Worm (Caenorhabditis elegans) whole organism, early embryonic: ENCODE measurements around the gene gly-20.
"Not testable (repeated sequence)": the region's sequence is repeated elsewhere in the genome, so short reads cannot be mapped to it uniquely, and the experiment has no call there.

Experiments
- B0310.2 ChIP-seq: sonication (generic microtip); optimal IDR thresholded peaks from 2 replicates; lab custom pipeline; 2016; ENCODE audit warnings: mild to moderate bottlenecking, missing genetic modification characterization, missing compliant biosample characterization
- F13C5.2 ChIP-seq: sonication (generic microtip); optimal IDR thresholded peaks from 2 replicates; lab custom pipeline; 2017; ENCODE audit warnings: mild to moderate bottlenecking, missing genetic modification characterization, inconsistent platforms, missing compliant biosample characterization
- aly-1 ChIP-seq: sonication (generic microtip); optimal IDR thresholded peaks from 2 replicates; lab custom pipeline; 2016; ENCODE audit warnings: missing genetic modification characterization, missing compliant biosample characterization
- ama-1 ChIP-seq: fragments of 150-350 bp; optimal IDR thresholded peaks from 2 replicates; lab custom pipeline; 2014
- ceh-13 ChIP-seq: fragments of 200-800 bp; sonication (Bioruptor generic); optimal IDR thresholded peaks from 2 replicates; lab custom pipeline; 2018; ENCODE audit warnings: mild to moderate bottlenecking, missing genetic modification characterization, missing compliant biosample characterization
- ceh-36 ChIP-seq: sonication (generic microtip); optimal IDR thresholded peaks from 2 replicates; lab custom pipeline; 2016; ENCODE audit warnings: missing genetic modification characterization, inconsistent platforms, missing compliant biosample characterization
- ets-7 ChIP-seq: sonication (generic microtip); optimal IDR thresholded peaks from 2 replicates; lab custom pipeline; 2016; ENCODE audit warnings: missing genotype, missing genetic modification characterization, missing compliant biosample characterization
- flt-1 ChIP-seq: fragments of 200-800 bp; sonication (Bioruptor generic); IDR thresholded peaks from 2 replicates; pipeline ENCODE4 v1.3.6; 2022; ENCODE audit warnings: missing genetic modification characterization, missing compliant biosample characterization
- hmbx-1 ChIP-seq: sonication (generic microtip); optimal IDR thresholded peaks from 2 replicates; lab custom pipeline; 2016; ENCODE audit warnings: mild to moderate bottlenecking, missing genetic modification characterization, missing compliant biosample characterization
- hmg-4 ChIP-seq: fragments of 200-800 bp; sonication (Bioruptor generic); optimal IDR thresholded peaks from 2 replicates; lab custom pipeline; 2018; ENCODE audit warnings: mild to moderate bottlenecking, missing genetic modification characterization, missing compliant biosample characterization
- hnd-1 ChIP-seq: sonication (generic microtip); optimal IDR thresholded peaks from 2 replicates; lab custom pipeline; 2016; ENCODE audit warnings: missing genetic modification characterization, missing compliant biosample characterization
- pes-1 ChIP-seq: fragments of 200-800 bp; sonication (Bioruptor generic); IDR thresholded peaks from 2 replicates; pipeline ENCODE4 v1.3.6; 2022; ENCODE audit warnings: missing genetic modification reagents, missing genetic modification characterization, missing compliant biosample characterization
- scrt-1 ChIP-seq: fragments of 200-800 bp; sonication (Bioruptor generic); IDR thresholded peaks from 2 replicates; pipeline ENCODE4 v1.3.6; 2022; ENCODE audit warnings: missing genetic modification characterization, missing compliant biosample characterization
- sea-1 ChIP-seq: fragments of 200-800 bp; sonication (Bioruptor generic); conservative IDR thresholded peaks from 2 replicates; pipeline ENCODE4 v1.3.6; 2022; ENCODE audit warnings: missing genetic modification characterization, missing compliant biosample characterization
- tbx-11 ChIP-seq: fragments of 200-800 bp; sonication (Bioruptor generic); IDR thresholded peaks from 2 replicates; pipeline ENCODE4 v1.3.6; 2022; ENCODE audit warnings: missing genetic modification characterization, missing compliant biosample characterization
- tbx-37 ChIP-seq: fragments of 200-800 bp; sonication (Bioruptor generic); conservative IDR thresholded peaks from 2 replicates; pipeline ENCODE4 v1.3.6; 2022; ENCODE audit warnings: missing genetic modification reagents, missing genetic modification characterization, missing compliant biosample characterization
- tra-4 ChIP-seq: sonication (generic microtip); optimal IDR thresholded peaks from 2 replicates; lab custom pipeline; 2017; ENCODE audit warnings: missing genetic modification characterization, missing compliant biosample characterization

The gly-20 gene

ce11 chrV:11281414-11282209 lies 760 bp upstream of the gly-20 start:
- TF ChIP-seq hmg-4 (GFP tag; lab: Kevin White, UChicago) (peak; percentile 52), flt-1 (GFP tag; lab: Robert Waterston, UW) (no peak), ceh-13 (no peak), tbx-11 (GFP tag; lab: Robert Waterston, UW) (no peak), scrt-1 (GFP tag; lab: Robert Waterston, UW) (no peak), B0310.2 (tag; lab: Kevin White, UChicago) (no peak), ets-7 (tag; lab: Kevin White, UChicago) (no peak), F13C5.2 (tag; lab: Kevin White, UChicago) (no peak)

DNA sequence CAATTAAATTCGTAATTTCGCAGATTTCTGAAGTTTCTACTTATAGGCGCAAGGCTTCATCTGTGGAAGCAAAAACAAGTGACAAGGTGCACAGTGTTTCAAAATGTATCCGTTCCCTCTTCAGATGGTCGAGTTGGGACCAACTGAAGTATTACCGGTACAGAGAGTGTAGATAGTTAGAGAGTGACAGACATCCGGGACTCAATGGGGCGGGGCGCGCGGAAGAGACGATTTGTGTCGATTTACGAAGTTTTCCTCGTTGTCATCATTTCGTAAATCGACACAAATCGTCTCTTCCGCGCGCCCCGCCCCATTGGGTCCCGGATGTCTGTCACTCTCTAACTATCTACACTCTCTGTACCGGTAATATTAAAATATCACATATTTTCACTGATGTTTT lies 3.7 kb downstream of the gly-20 start, which contains the start of gene C03E10.3:
Gene C03E10.3 (plus strand): TSS at position 301 of the 400 bp plus-strand sequence.
- not testable (repeated sequence) for TF ChIP-seq flt-1 (GFP tag; lab: Robert Waterston, UW); tra-4 (tag; lab: Kevin White, UChicago); hnd-1 (tag; lab: Kevin White, UChicago)

DNA sequence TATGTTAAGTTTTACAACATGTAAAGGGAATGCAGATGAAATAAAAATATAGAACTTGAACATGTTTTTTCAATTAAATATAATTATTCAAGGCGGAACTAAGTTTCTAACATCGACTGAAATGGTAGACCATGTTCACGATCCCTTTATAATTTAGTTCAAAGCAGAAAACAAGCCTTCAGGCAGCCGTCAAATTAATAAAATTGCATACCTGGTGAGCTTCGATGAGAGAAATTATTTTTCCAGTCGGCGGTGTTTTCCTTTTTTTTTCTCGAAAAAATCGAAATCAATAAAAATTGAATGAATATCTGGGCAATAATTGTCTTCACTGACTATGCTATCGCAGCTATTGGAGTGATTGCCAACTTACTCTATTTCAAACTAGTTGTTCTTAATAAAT lies 8.5 kb downstream of the gly-20 start, which contains the start of gene C03E10.1:
Gene C03E10.1 (plus strand): TSS at position 301 of the 400 bp plus-strand sequence.
- TF ChIP-seq hnd-1 (tag; lab: Kevin White, UChicago), result no peak
- no peak for TF ChIP-seq ama-1 (lab: Kevin White, UChicago)
- no peak for TF ChIP-seq ets-7 (tag; lab: Kevin White, UChicago)
- no peak for TF ChIP-seq ceh-13
- no peak for TF ChIP-seq scrt-1 (GFP tag; lab: Robert Waterston, UW)
- no peak for TF ChIP-seq flt-1 (GFP tag; lab: Robert Waterston, UW)
- TF ChIP-seq tra-4 (tag; lab: Kevin White, UChicago), result no peak
- TF ChIP-seq pes-1 (GFP tag; lab: Robert Waterston, UW), result no peak
- TF ChIP-seq B0310.2 (tag; lab: Kevin White, UChicago), result no peak
- no peak for TF ChIP-seq aly-1
- TF ChIP-seq sea-1, result no peak
- no peak for TF ChIP-seq tbx-37 (GFP tag; lab: Robert Waterston, UW)
- no peak for TF ChIP-seq tbx-11 (GFP tag; lab: Robert Waterston, UW)

- no peak for TF ChIP-seq tbx-11 (GFP tag; lab: Robert Waterston, UW)
- TF ChIP-seq tbx-37 (GFP tag; lab: Robert Waterston, UW), result no peak
These were observed 10.3 kb downstream of the gly-20 start for ce11 chrV:11292682-11293081.

ce11 chrV:11294393-11294792 lies 12.0 kb downstream of the gly-20 start, which contains the start of gene T03F7.6:
T03F7.6 (plus strand) TSS chrV:11294693.
- TF ChIP-seq ceh-13 (no peak), B0310.2 (tag; lab: Kevin White, UChicago) (no peak), sea-1 (no peak), tbx-37 (GFP tag; lab: Robert Waterston, UW) (no peak)

ce11 chrV:11298632-11299031 lies 16.3 kb downstream of the gly-20 start, which contains the start of gene T03F7.5:
T03F7.5 (minus strand) TSS chrV:11298732.
- TF ChIP-seq hmbx-1 (tag; lab: Kevin White, UChicago) (no peak), ceh-13 (no peak), hmg-4 (GFP tag; lab: Kevin White, UChicago) (no peak), scrt-1 (GFP tag; lab: Robert Waterston, UW) (no peak), B0310.2 (tag; lab: Kevin White, UChicago) (no peak), ets-7 (tag; lab: Kevin White, UChicago) (no peak), tbx-37 (GFP tag; lab: Robert Waterston, UW) (no peak), pes-1 (GFP tag; lab: Robert Waterston, UW) (no peak), ceh-36 (tag; lab: Kevin White, UChicago) (no peak), aly-1 (no peak), tbx-11 (GFP tag; lab: Robert Waterston, UW) (no peak), ama-1 (lab: Kevin White, UChicago) (no peak), hnd-1 (tag; lab: Kevin White, UChicago) (no peak), F13C5.2 (tag; lab: Kevin White, UChicago) (no peak), tra-4 (tag; lab: Kevin White, UChicago) (no peak), flt-1 (GFP tag; lab: Robert Waterston, UW) (no peak), sea-1 (no peak)

DNA sequence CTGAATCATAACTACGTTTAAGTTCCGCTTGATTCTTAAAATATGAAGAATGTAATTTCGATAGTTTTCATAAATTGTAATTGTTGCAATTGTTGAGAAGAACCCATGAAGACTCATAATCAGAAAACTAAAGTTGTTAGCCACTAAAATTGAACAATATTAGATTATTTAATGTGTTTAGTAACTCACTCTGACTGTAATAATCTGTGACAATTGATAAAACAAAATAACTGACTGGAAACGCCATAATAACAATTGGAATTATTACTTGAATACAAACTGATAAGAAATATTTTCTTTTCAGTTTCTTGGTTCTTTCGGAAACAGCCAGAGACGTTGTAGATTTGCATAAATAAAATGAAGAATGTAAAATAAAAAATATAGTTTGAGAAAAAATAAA lies 17.0 kb downstream of the gly-20 start:
- TF ChIP-seq hmbx-1 (tag; lab: Kevin White, UChicago) (no peak), B0310.2 (tag; lab: Kevin White, UChicago) (no peak), ceh-36 (tag; lab: Kevin White, UChicago) (no peak), ceh-13 (no peak), ets-7 (tag; lab: Kevin White, UChicago) (no peak), tra-4 (tag; lab: Kevin White, UChicago) (no peak), sea-1 (no peak), hnd-1 (tag; lab: Kevin White, UChicago) (no peak), tbx-37 (GFP tag; lab: Robert Waterston, UW) (no peak), hmg-4 (GFP tag; lab: Kevin White, UChicago) (no peak), flt-1 (GFP tag; lab: Robert Waterston, UW) (no peak), ama-1 (lab: Kevin White, UChicago) (no peak), F13C5.2 (tag; lab: Kevin White, UChicago) (no peak), scrt-1 (GFP tag; lab: Robert Waterston, UW) (no peak), pes-1 (GFP tag; lab: Robert Waterston, UW) (no peak), aly-1 (no peak), tbx-11 (GFP tag; lab: Robert Waterston, UW) (no peak)
